Worm (Caenorhabditis elegans) whole organism, young adult: ENCODE measurements around the gene F22B5.4.

Experiments used
- B0019.2 ChIP-seq: fragments of 200-800 bp; sonication (Bioruptor generic); conservative IDR thresholded peaks from 2 replicates; pipeline ENCODE4 v1.3.6; 2022; ENCODE audit warnings: missing genetic modification reagents, missing genetic modification characterization, missing compliant biosample characterization
- B0035.1 ChIP-seq: sonication (generic microtip); optimal IDR thresholded peaks from 2 replicates; lab custom pipeline; 2016; ENCODE audit warnings: missing genetic modification characterization, mild to moderate bottlenecking, missing compliant biosample characterization, missing genotype, missing genetic modification reagents
- B0336.3 ChIP-seq: fragments of 200-800 bp; sonication (Bioruptor generic); IDR thresholded peaks from 2 replicates; pipeline ENCODE4 v1.3.6; 2022; ENCODE audit warnings: missing genetic modification characterization, missing compliant biosample characterization
- C06A6.2 ChIP-seq: fragments of 200-800 bp; sonication (Bioruptor generic); conservative IDR thresholded peaks from 2 replicates; pipeline ENCODE4 v1.3.6; 2022; ENCODE audit warnings: missing genetic modification characterization, missing compliant biosample characterization
- F23B12.7 ChIP-seq: sonication (generic microtip); optimal IDR thresholded peaks from 2 replicates; lab custom pipeline; 2017; ENCODE audit warnings: missing genetic modification characterization, mild to moderate bottlenecking, missing compliant biosample characterization, antibody characterized with exemption, moderate library complexity; ENCODE audit not compliant: insufficient read depth
- F49E8.2 ChIP-seq: sonication (generic microtip); optimal IDR thresholded peaks from 3 replicates; lab custom pipeline; 2017; ENCODE audit warnings: missing genetic modification characterization, mild to moderate bottlenecking, missing compliant biosample characterization, antibody characterized with exemption, moderate library complexity; ENCODE audit not compliant: insufficient read depth
- F57C9.4 ChIP-seq: sonication (generic microtip); optimal IDR thresholded peaks from 2 replicates; lab custom pipeline; 2017; ENCODE audit warnings: mild to moderate bottlenecking, missing genetic modification characterization, missing compliant biosample characterization
- T07F8.4 ChIP-seq: sonication (generic microtip); optimal IDR thresholded peaks from 2 replicates; lab custom pipeline; 2016; ENCODE audit warnings: mild to moderate bottlenecking, missing genetic modification characterization, moderate library complexity, missing compliant biosample characterization
- Y53F4B.3 ChIP-seq: fragments of 200-800 bp; sonication (Bioruptor generic); IDR thresholded peaks from 2 replicates; pipeline ENCODE4 v1.3.6; 2022; ENCODE audit warnings: missing genetic modification reagents, missing genetic modification characterization, missing compliant biosample characterization
- Y79H2A.3 ChIP-seq: fragments of 200-800 bp; sonication (Bioruptor generic); conservative IDR thresholded peaks from 2 replicates; pipeline ENCODE4 v1.3.6; 2022; ENCODE audit warnings: missing genetic modification reagents, missing genetic modification characterization, missing compliant biosample characterization
- aptf-3 ChIP-seq: fragments of 200-800 bp; sonication (Bioruptor generic); IDR thresholded peaks from 2 replicates; pipeline ENCODE4 v1.3.6; 2022; ENCODE audit warnings: missing genetic modification characterization, missing compliant biosample characterization
- attf-5 ChIP-seq: fragments of 200-800 bp; sonication (Bioruptor generic); optimal IDR thresholded peaks from 2 replicates; lab custom pipeline; 2018; ENCODE audit warnings: mild to moderate bottlenecking, missing genetic modification characterization, missing compliant biosample characterization
- attf-6 ChIP-seq: fragments of 200-800 bp; sonication (Bioruptor generic); IDR thresholded peaks from 2 replicates; pipeline ENCODE4 v1.3.6; 2022; ENCODE audit warnings: missing genetic modification reagents, missing genetic modification characterization, missing compliant biosample characterization
- bed-1 ChIP-seq: fragments of 200-800 bp; sonication (Bioruptor generic); IDR thresholded peaks from 2 replicates; pipeline ENCODE4 v1.3.6; 2022; ENCODE audit warnings: missing genetic modification reagents, missing genetic modification characterization, missing compliant biosample characterization
- ceh-91 ChIP-seq: fragments of 200-800 bp; sonication (Bioruptor generic); IDR thresholded peaks from 2 replicates; pipeline ENCODE4 v1.3.6; 2022; ENCODE audit warnings: missing genetic modification reagents, missing genetic modification characterization, missing compliant biosample characterization
- efl-1 ChIP-seq: fragments of 150-350 bp; optimal IDR thresholded peaks from 2 replicates; lab custom pipeline; 2014; ENCODE audit warnings: missing biosample characterization, missing genetic modification reagents, missing genetic modification characterization
- egl-44 ChIP-seq: fragments of 200-800 bp; sonication (Bioruptor generic); IDR thresholded peaks from 2 replicates; pipeline ENCODE4 v1.3.6; 2022; ENCODE audit warnings: missing genetic modification reagents, missing genetic modification characterization, missing compliant biosample characterization
- gei-17 ChIP-seq: fragments of 200-800 bp; sonication (Bioruptor generic); optimal IDR thresholded peaks from 2 replicates; lab custom pipeline; 2018; ENCODE audit warnings: mild to moderate bottlenecking, missing genetic modification characterization, missing compliant biosample characterization
- him-1 ChIP-seq: sonication (generic microtip); optimal IDR thresholded peaks from 2 replicates; lab custom pipeline; 2016; ENCODE audit warnings: missing genotype, missing genetic modification reagents, missing genetic modification characterization, missing compliant biosample characterization
- hlh-12 ChIP-seq: sonication (generic microtip); optimal IDR thresholded peaks from 2 replicates; lab custom pipeline; 2016; ENCODE audit warnings: missing genetic modification characterization, missing compliant biosample characterization
- hmg-1.2 ChIP-seq: fragments of 200-800 bp; sonication (Bioruptor generic); IDR thresholded peaks from 2 replicates; pipeline ENCODE4 v1.3.6; 2022; ENCODE audit warnings: missing genetic modification reagents, missing genetic modification characterization, missing compliant biosample characterization
- hrde-1 ChIP-seq: sonication (generic microtip); optimal IDR thresholded peaks from 2 replicates; lab custom pipeline; 2016; ENCODE audit warnings: missing genetic modification characterization, mild to moderate bottlenecking, missing compliant biosample characterization, moderate library complexity, missing genotype, missing genetic modification reagents, borderline replicate concordance
- hsf-1 ChIP-seq: fragments of 200-800 bp; sonication (Bioruptor generic); IDR thresholded peaks from 2 replicates; pipeline ENCODE4 v1.3.6; 2022; ENCODE audit warnings: missing genetic modification reagents, missing genetic modification characterization, missing compliant biosample characterization
- let-607 ChIP-seq, 2 experiments: fragments of 200-800 bp in 1 of 2; sonication (Bioruptor generic) in 1 of 2; sonication (generic microtip) in 1 of 2; optimal IDR thresholded peaks; 2 replicates each; lab custom pipeline; 2016 to 2018; ENCODE audit warnings: mild to moderate bottlenecking in 2 of 2, missing compliant biosample characterization in 2 of 2, missing genetic modification characterization in 2 of 2, moderate library complexity in 2 of 2, missing genotype in 1 of 2
- lin-54 ChIP-seq: fragments of 200-800 bp; sonication (Bioruptor generic); optimal IDR thresholded peaks from 2 replicates; lab custom pipeline; 2018; ENCODE audit warnings: mild to moderate bottlenecking, missing genetic modification characterization, missing compliant biosample characterization
- lsl-1 ChIP-seq: fragments of 200-800 bp; sonication (Bioruptor generic); optimal IDR thresholded peaks from 2 replicates; lab custom pipeline; 2018; ENCODE audit warnings: mild to moderate bottlenecking, missing genetic modification characterization, moderate library complexity, missing compliant biosample characterization
- madf-8 ChIP-seq: fragments of 200-800 bp; sonication (Bioruptor generic); conservative IDR thresholded peaks from 2 replicates; pipeline ENCODE4 v1.3.6; 2022; ENCODE audit warnings: missing genetic modification reagents, missing genetic modification characterization, missing compliant biosample characterization
- mxl-1 ChIP-seq: sonication (generic microtip); optimal IDR thresholded peaks from 2 replicates; lab custom pipeline; 2016; ENCODE audit warnings: missing genetic modification characterization, missing compliant biosample characterization
- nhr-90 ChIP-seq: sonication (generic microtip); optimal IDR thresholded peaks from 2 replicates; lab custom pipeline; 2016; ENCODE audit warnings: missing genotype, mild to moderate bottlenecking, missing genetic modification characterization, missing compliant biosample characterization
- pbrm-1 ChIP-seq: fragments of 200-800 bp; sonication (Bioruptor generic); IDR thresholded peaks from 2 replicates; pipeline ENCODE4 v1.3.6; 2022; ENCODE audit warnings: missing genetic modification reagents, missing genetic modification characterization, missing compliant biosample characterization
- rpc-1 ChIP-seq, 2 experiments: fragments of 150-350 bp in 1 of 2; sonication (generic microtip) in 1 of 2; optimal IDR thresholded peaks; 2 replicates each; lab custom pipeline; 2014 to 2018; ENCODE audit warnings: missing biosample characterization in 1 of 2, missing genetic modification characterization in 1 of 2, missing genetic modification reagents in 1 of 2, missing genotype in 1 of 2
- snpc-1.1 ChIP-seq: sonication (generic microtip); optimal IDR thresholded peaks from 2 replicates; lab custom pipeline; 2017; ENCODE audit warnings: missing genetic modification characterization, mild to moderate bottlenecking, missing compliant biosample characterization, antibody characterized with exemption, moderate library complexity, missing genotype, missing genetic modification reagents; ENCODE audit not compliant: insufficient read depth
- snpc-4 ChIP-seq, 5 experiments: fragments of 150-350 bp in 1 of 5; sonication (generic microtip) in 4 of 5; optimal IDR thresholded peaks; 2 replicates each; lab custom pipeline; 2014 to 2018; ENCODE audit warnings: missing genetic modification characterization in 5 of 5, missing biosample characterization in 3 of 5, antibody characterized with exemption in 2 of 5, mild to moderate bottlenecking in 2 of 5, missing compliant biosample characterization in 2 of 5, missing genotype in 2 of 5, moderate library complexity in 2 of 5, missing genetic modification reagents in 1 of 5
- zim-3 ChIP-seq: sonication (generic microtip); optimal IDR thresholded peaks from 2 replicates; lab custom pipeline; 2017; ENCODE audit warnings: mild to moderate bottlenecking, missing genetic modification characterization, moderate library complexity, missing compliant biosample characterization
- ztf-18 ChIP-seq: sonication (generic microtip); optimal IDR thresholded peaks from 2 replicates; lab custom pipeline; 2016; ENCODE audit warnings: missing genotype, mild to moderate bottlenecking, missing genetic modification characterization, missing compliant biosample characterization
- ztf-28 ChIP-seq: fragments of 200-800 bp; sonication (Bioruptor generic); IDR thresholded peaks from 2 replicates; pipeline ENCODE4 v1.3.6; 2022; ENCODE audit warnings: missing genetic modification reagents, missing genetic modification characterization, missing compliant biosample characterization

The F22B5.4 gene

DNA sequence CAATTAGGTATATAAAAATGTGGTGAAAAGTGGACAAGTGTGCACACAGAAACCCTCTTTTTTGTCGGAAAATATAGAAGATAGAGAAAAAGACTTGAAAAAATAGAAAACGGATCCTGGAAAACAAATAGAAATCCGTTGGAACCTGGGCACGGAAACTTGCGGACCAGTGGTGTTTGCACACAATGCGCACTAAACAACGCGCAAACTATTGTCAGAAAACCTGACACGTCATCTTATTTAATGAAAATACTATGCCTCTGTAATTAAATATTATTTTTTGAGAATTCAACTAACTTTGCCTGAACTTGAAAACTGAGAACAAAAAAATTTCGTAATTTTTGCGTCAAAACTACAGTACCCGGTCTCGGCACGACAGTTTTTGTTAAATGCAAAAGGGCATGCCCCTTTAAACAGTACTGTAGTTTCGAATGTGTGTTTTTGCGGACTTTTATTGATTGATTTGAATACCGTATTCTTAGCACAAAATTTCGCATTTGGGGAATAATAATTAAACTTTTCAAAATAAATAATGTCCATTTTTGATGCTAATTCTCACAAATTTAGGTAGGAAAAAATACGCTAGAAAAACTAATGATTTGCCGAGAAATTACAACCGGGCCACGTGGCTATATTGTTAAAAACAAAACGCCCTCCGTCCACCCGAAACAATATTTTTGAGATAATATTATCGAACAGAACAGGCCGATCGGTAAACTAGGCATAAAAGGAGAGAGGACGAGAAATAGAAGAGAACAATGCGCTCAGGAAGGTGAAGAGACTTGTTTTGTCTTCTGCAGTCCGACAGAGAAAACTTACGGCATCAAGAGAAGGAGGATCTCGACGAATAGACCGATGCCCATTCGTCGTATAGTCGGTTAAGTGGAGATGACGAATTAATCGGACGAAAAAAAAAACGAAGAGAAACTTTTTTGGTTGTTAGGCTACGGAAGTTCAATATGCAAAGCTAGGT, 20.3 kb upstream of the F22B5.4 start (continued):
- TF ChIP-seq let-607 (tag; optimal IDR thresholded peaks at IDR 0.05; lab: Kevin White, UChicago) (peak; percentile 79 to 85), efl-1 (GFP tag; lab: Kevin White, UChicago) (peak; percentile 24), lin-54 (peak; percentile 47), mxl-1 (no peak), egl-44 (no peak), B0019.2 (GFP tag; lab: Robert Waterston, UW) (peak; percentile 38; the same call in 1 of the 2 replicates), ztf-28 (GFP tag; lab: Robert Waterston, UW) (no peak), hsf-1 (GFP tag; lab: Robert Waterston, UW) (no peak), B0336.3 (GFP tag; lab: Robert Waterston, UW) (no peak)

DNA sequence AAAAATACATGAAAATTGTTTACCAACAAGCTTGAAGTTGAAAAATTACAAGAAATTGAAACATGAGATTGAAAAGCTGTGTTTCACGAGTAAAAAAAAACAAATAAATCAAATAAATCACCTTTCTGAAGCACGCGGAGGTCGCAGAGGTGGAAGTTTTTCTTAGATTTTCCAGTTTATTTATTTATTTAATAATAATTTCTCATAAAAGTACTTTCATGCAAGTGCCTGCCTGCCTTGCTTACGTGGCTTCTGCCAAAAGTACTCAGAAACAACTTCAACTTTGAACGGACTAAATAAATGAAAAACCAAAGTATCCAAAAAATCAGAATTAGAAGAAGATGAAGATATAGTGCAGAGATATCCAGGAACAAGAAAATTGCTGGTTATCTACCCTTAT, 17.6 kb upstream of the F22B5.4 start, which contains the start of gene acp-2:
Gene acp-2 (minus strand): TSS at position 101 of the 400 bp plus-strand sequence.
- TF ChIP-seq zim-3 (tag; lab: Kevin White, UChicago) (no peak), F49E8.2 (tag; lab: Kevin White, UChicago) (no peak), Y79H2A.3 (GFP tag; lab: Robert Waterston, UW) (no peak), ceh-91 (GFP tag; lab: Robert Waterston, UW) (no peak), F57C9.4 (tag; lab: Kevin White, UChicago) (no peak), lin-54 (no peak)

DNA sequence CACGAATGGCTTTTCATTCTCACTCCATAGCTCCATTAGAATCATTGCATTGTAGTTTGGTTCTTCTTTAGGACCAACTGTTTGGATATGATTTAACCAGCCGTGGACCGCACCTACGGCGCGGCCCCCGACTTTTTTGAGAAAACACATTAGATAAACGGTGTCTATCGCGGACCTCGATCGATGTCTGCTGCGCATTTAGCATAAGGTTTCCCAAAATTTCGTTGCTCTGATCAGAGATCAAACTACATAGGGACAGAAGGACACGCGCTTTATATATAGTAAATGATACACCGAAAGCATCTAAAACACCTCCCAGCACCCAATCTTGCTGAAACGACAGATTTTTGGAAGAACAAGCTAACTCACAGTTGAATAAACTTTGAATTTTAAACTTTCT, 16.6 kb upstream of the F22B5.4 start:
- TF ChIP-seq snpc-4 (GFP tag; optimal IDR thresholded peaks at IDR 0.05; lab: Kevin White, UChicago) (peak; percentile 33), snpc-4 (tag; optimal IDR thresholded peaks at IDR 0.05; lab: Kevin White, UChicago) (peak in 2 of 4 experiments; percentile 55 to 85), hmg-1.2 (GFP tag; lab: Robert Waterston, UW) (peak; percentile 46), snpc-1.1 (tag; lab: Kevin White, UChicago) (peak; percentile 51), pbrm-1 (GFP tag; lab: Robert Waterston, UW) (peak; percentile 61), attf-6 (GFP tag; lab: Robert Waterston, UW) (0 out of 2 replicates have a peak, but pooled peaks have one; percentile 67)

DNA sequence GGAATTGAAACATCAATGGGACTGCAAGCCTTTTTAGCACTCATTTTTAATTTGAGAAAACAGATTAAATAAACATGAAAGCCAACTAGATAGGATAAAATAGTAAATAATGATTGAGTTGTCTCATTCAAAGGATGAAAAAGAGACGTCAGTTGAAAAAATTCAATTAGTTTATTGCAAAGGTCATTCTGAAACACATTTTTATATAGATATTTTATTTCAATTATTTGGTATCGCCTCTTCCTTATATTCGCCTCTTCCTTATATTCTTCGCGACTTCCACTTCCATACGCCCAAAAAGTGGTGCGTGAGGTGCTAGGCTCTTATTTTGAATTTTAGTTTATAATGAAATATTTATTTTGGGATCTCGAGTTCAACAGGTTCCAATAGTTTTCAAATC, 14.5 kb upstream of the F22B5.4 start, which contains the start of gene acp-4:
Gene acp-4 (minus strand): TSS at position 101 of the 400 bp plus-strand sequence.
- TF ChIP-seq Y53F4B.3 (GFP tag; lab: Robert Waterston, UW): no peak
- TF ChIP-seq C06A6.2 (GFP tag; lab: Robert Waterston, UW): no peak
- TF ChIP-seq hsf-1 (GFP tag; lab: Robert Waterston, UW): no peak
- no peak for TF ChIP-seq F23B12.7 (tag; lab: Kevin White, UChicago)
- no peak for TF ChIP-seq T07F8.4 (tag; lab: Kevin White, UChicago)
- no peak for TF ChIP-seq zim-3 (tag; lab: Kevin White, UChicago)
- TF ChIP-seq gei-17 (GFP tag; lab: Kevin White, UChicago): no peak
- TF ChIP-seq him-1 (tag; lab: Kevin White, UChicago): no peak
- no peak for TF ChIP-seq ztf-18 (tag; lab: Kevin White, UChicago)
- TF ChIP-seq bed-1 (GFP tag; lab: Robert Waterston, UW): no peak

DNA sequence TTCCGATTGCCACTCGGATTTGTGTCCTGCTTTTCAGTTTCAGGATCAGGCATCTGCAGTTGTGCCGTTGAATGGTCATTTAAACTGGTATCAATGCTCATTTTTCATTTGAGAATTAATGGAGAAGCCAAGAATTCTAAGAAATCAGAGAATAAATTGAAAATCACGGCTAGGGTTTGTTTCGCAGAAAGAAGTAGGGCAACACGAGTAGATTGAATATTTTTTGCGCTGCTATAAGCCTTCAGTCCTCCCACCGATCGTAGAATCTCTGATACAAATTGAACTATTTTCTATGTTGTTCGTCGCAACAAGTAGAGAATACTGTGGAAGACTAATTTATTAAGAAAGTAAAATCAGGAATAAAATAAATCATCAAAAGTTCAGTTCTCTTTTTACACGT, 12.5 kb upstream of the F22B5.4 start, which contains the start of gene acp-3:
Gene acp-3 (minus strand): TSS at position 101 of the 400 bp plus-strand sequence.
- TF ChIP-seq ztf-18 (tag; lab: Kevin White, UChicago) (no peak), rpc-1 (optimal IDR thresholded peaks at IDR 0.05; lab: Kevin White, UChicago) (no peak), rpc-1 (tag; optimal IDR thresholded peaks at IDR 0.05; lab: Kevin White, UChicago) (no peak), Y79H2A.3 (GFP tag; lab: Robert Waterston, UW) (no peak), attf-5 (GFP tag; lab: Kevin White, UChicago) (no peak), hsf-1 (GFP tag; lab: Robert Waterston, UW) (no peak), hlh-12 (tag; lab: Kevin White, UChicago) (no peak), hmg-1.2 (GFP tag; lab: Robert Waterston, UW) (no peak), aptf-3 (GFP tag; lab: Robert Waterston, UW) (no peak), efl-1 (GFP tag; lab: Kevin White, UChicago) (no peak), nhr-90 (tag; lab: Kevin White, UChicago) (no peak), ztf-28 (GFP tag; lab: Robert Waterston, UW) (no peak), Y53F4B.3 (GFP tag; lab: Robert Waterston, UW) (no peak), madf-8 (GFP tag; lab: Robert Waterston, UW) (no peak), lsl-1 (GFP tag; lab: Kevin White, UChicago) (no peak), B0035.1 (tag; lab: Kevin White, UChicago) (no peak), hrde-1 (tag; lab: Kevin White, UChicago) (no peak)
